Fruit fly (Drosophila melanogaster): ENCODE measurements around the gene MICAL-like.

DNA sequence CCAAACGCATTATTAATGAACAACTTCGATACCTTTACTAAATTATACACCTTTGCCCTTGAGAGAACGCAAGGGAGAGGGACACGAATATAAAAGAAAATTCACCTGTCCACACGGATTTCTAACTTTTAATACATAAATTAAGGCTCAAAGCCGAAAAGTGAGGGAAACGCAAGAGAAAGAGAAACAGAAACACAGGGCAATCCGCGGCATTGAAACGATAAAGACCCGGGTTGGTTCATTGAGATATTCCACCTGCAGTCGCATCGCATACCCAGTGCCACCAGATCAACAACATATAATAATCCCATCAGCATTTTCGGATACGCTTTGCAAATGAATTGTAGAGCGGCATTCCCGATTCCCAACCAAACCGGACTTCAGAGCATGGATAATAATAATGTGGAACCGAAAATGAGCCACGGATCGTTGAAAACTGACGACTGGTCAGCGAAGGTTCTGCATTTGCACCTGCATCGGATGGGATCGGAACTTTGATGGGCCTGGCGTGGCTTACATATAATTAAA, 35.6 kb upstream of the MICAL-like start:
- TF ChIP-seq CG3919 (GFP tag; optimal IDR thresholded peaks at IDR 0.05), result no peak
- TF ChIP-seq CG15336 (GFP tag; IDR thresholded peaks at IDR 0.05), result no peak
- no peak for TF ChIP-seq spab (GFP tag; optimal IDR thresholded peaks at IDR 0.05)
- no peak for TF ChIP-seq CG9139 (GFP tag; optimal IDR thresholded peaks at IDR 0.05)
